Worm (Caenorhabditis elegans) whole organism, late embryonic: ENCODE measurements around the gene emc-6.

ENCODE experiments used
- ets-4 ChIP-seq: sonication (generic microtip); optimal IDR thresholded peaks from 2 replicates; lab custom pipeline; 2016; ENCODE audit warnings: missing genetic modification characterization, missing compliant biosample characterization
- unc-55 ChIP-seq: sonication (generic microtip); optimal IDR thresholded peaks from 2 replicates; lab custom pipeline; 2017; ENCODE audit warnings: missing biosample characterization, missing genetic modification reagents, missing genetic modification characterization

- TF ChIP-seq ets-4 (no peak), unc-55 (GFP tag; lab: Kevin White, UChicago) (peak; percentile 95)
Observed at ce11 chrIV:7723555-7723954, 14.0 kb upstream of the emc-6 start.
